Fruit fly (Drosophila melanogaster) whole organism, embryonic: ENCODE data around the gene CG9839.
A peak's percentile ranks its signal among the peaks of the same experiment; 100 is the strongest.

ENCODE experiments used
- CG10274 ChIP-seq: fragments of 200-800 bp; sonication (Bioruptor generic); optimal IDR thresholded peaks from 3 replicates; lab custom pipeline; 2017; ENCODE audit warnings: missing biosample characterization, mild to moderate bottlenecking, missing genetic modification characterization
- CG10959 ChIP-seq: fragments of 200-800 bp; sonication (Bioruptor generic); IDR thresholded peaks from 2 replicates; pipeline ENCODE4 v1.3.6; 2022; ENCODE audit warnings: missing biosample characterization, missing genetic modification characterization
- CG11085 ChIP-seq: fragments of 200-800 bp; sonication (Bioruptor generic); IDR thresholded peaks from 2 replicates; pipeline ENCODE4 v1.3.6; 2022; ENCODE audit warnings: missing biosample characterization, missing genetic modification characterization
- CG1233 ChIP-seq: fragments of 200-800 bp; sonication (Bioruptor generic); optimal IDR thresholded peaks from 4 replicates; lab custom pipeline; 2018; ENCODE audit warnings: missing biosample characterization, mild to moderate bottlenecking, missing genetic modification characterization
- CG12942 ChIP-seq: fragments of 200-800 bp; sonication (Bioruptor generic); optimal IDR thresholded peaks from 3 replicates; lab custom pipeline; 2016; ENCODE audit warnings: missing biosample characterization, missing genetic modification characterization
- CG14710 ChIP-seq: fragments of 200-800 bp; sonication (Bioruptor generic); optimal IDR thresholded peaks from 3 replicates; lab custom pipeline; 2019; ENCODE audit warnings: missing biosample characterization, mild to moderate bottlenecking, missing genetic modification characterization, moderate library complexity
- CG16779 ChIP-seq: fragments of 200-800 bp; sonication (Bioruptor generic); IDR thresholded peaks from 2 replicates; pipeline ENCODE4 v1.3.6; 2022; ENCODE audit warnings: missing biosample characterization, missing genetic modification characterization
- CG17385 ChIP-seq: fragments of 200-800 bp; sonication (Bioruptor generic); optimal IDR thresholded peaks from 3 replicates; lab custom pipeline; 2018; ENCODE audit warnings: missing biosample characterization, mild to moderate bottlenecking, missing genetic modification characterization
- CG17829 ChIP-seq: fragments of 200-800 bp; optimal IDR thresholded peaks from 2 replicates; lab custom pipeline; 2019; ENCODE audit warnings: missing biosample characterization, mild to moderate bottlenecking, missing genetic modification characterization, moderate library complexity
- CG18262 ChIP-seq: fragments of 200-800 bp; optimal IDR thresholded peaks from 3 replicates; lab custom pipeline; 2019; ENCODE audit warnings: missing biosample characterization, mild to moderate bottlenecking, missing genetic modification characterization, moderate library complexity
- CG2712 ChIP-seq: fragments of 200-800 bp; optimal IDR thresholded peaks from 3 replicates; lab custom pipeline; 2019; ENCODE audit warnings: missing biosample characterization, mild to moderate bottlenecking, missing genetic modification characterization, moderate library complexity
- CG31388 ChIP-seq: fragments of 200-800 bp; sonication (Bioruptor generic); optimal IDR thresholded peaks from 2 replicates; lab custom pipeline; 2016; ENCODE audit warnings: missing biosample characterization, missing genetic modification characterization
- CG3838 ChIP-seq: fragments of 200-800 bp; sonication (Bioruptor generic); optimal IDR thresholded peaks from 3 replicates; lab custom pipeline; 2016; ENCODE audit warnings: missing biosample characterization, missing genetic modification characterization
- CG4328 ChIP-seq: fragments of 200-800 bp; sonication (Bioruptor generic); optimal IDR thresholded peaks from 3 replicates; lab custom pipeline; 2017; ENCODE audit warnings: missing biosample characterization, missing genetic modification reagents, missing genetic modification characterization
- CG4617 ChIP-seq: fragments of 200-800 bp; sonication (Bioruptor generic); optimal IDR thresholded peaks from 3 replicates; lab custom pipeline; 2016; ENCODE audit warnings: missing biosample characterization, missing genetic modification characterization, borderline replicate concordance
- CG4730 ChIP-seq: fragments of 200-800 bp; sonication (Bioruptor generic); IDR thresholded peaks from 2 replicates; pipeline ENCODE4 v1.3.6; 2022; ENCODE audit warnings: missing biosample characterization, missing genetic modification characterization
- CG6175 ChIP-seq: fragments of 200-800 bp; sonication (Bioruptor generic); IDR thresholded peaks from 3 replicates; pipeline ENCODE4 v1.3.6; 2022; ENCODE audit warnings: missing biosample characterization, missing genetic modification characterization
- CG6791 ChIP-seq: fragments of 200-800 bp; sonication (Bioruptor generic); IDR thresholded peaks from 3 replicates; pipeline ENCODE4 v1.3.6; 2022; ENCODE audit warnings: missing biosample characterization, missing genetic modification characterization; ENCODE audit not compliant: partially characterized antibody
- CG7839 ChIP-seq: fragments of 200-800 bp; sonication (Bioruptor generic); optimal IDR thresholded peaks from 3 replicates; lab custom pipeline; 2018; ENCODE audit warnings: missing biosample characterization, mild to moderate bottlenecking, missing genetic modification characterization, moderate library complexity
- Dbx ChIP-seq: fragments of 200-800 bp; sonication (Bioruptor generic); IDR thresholded peaks from 3 replicates; pipeline ENCODE4 v1.3.6; 2022; ENCODE audit warnings: missing biosample characterization, missing genetic modification characterization
- Dfd ChIP-seq, 2 experiments: fragments of >200 bp; optimal IDR thresholded peaks; 2 replicates each; lab custom pipeline; 2017; ENCODE audit warnings: missing biosample characterization in 2 of 2, missing genetic modification characterization in 2 of 2
- Dip2 ChIP-seq: fragments of 200-800 bp; sonication (Bioruptor generic); IDR thresholded peaks from 2 replicates; pipeline ENCODE4 v1.3.6; 2022; ENCODE audit warnings: missing biosample characterization, missing genetic modification characterization
- Dll ChIP-seq: fragments of 200-800 bp; sonication (Bioruptor generic); IDR thresholded peaks from 4 replicates; pipeline ENCODE4 v1.3.6; 2022; ENCODE audit warnings: missing biosample characterization, missing genetic modification characterization; ENCODE audit not compliant: partially characterized antibody
- Dp ChIP-seq: fragments of 200-800 bp; sonication (Bioruptor generic); optimal IDR thresholded peaks from 2 replicates; lab custom pipeline; 2018; ENCODE audit warnings: missing biosample characterization, mild to moderate bottlenecking, missing genetic modification characterization, moderate library complexity
- Gsc ChIP-seq: fragments of 200-800 bp; sonication (Bioruptor generic); IDR thresholded peaks from 2 replicates; pipeline ENCODE4 v1.3.6; 2022; ENCODE audit warnings: missing biosample characterization, missing genetic modification characterization
- HLHmδ ChIP-seq: fragments of 200-800 bp; sonication (Bioruptor generic); optimal IDR thresholded peaks from 2 replicates; lab custom pipeline; 2018; ENCODE audit warnings: missing biosample characterization, mild to moderate bottlenecking, missing genetic modification characterization, moderate library complexity
- Hr39 ChIP-seq: fragments of >200 bp; optimal IDR thresholded peaks from 2 replicates; lab custom pipeline; 2017
- NC2α ChIP-seq: fragments of 200-800 bp; sonication (Bioruptor generic); optimal IDR thresholded peaks from 2 replicates; lab custom pipeline; 2016; ENCODE audit warnings: missing biosample characterization, missing genetic modification characterization
- NC2β ChIP-seq: fragments of 200-800 bp; sonication (Bioruptor generic); optimal IDR thresholded peaks from 2 replicates; lab custom pipeline; 2016; ENCODE audit warnings: missing biosample characterization, missing genetic modification characterization
- Oli ChIP-seq: fragments of 200-800 bp; sonication (Bioruptor generic); optimal IDR thresholded peaks from 2 replicates; lab custom pipeline; 2018; ENCODE audit warnings: missing biosample characterization, mild to moderate bottlenecking, missing genetic modification characterization, moderate library complexity
- Scr ChIP-seq: fragments of 200-800 bp; sonication (Bioruptor generic); IDR thresholded peaks from 2 replicates; pipeline ENCODE4 v1.3.6; 2022; ENCODE audit warnings: missing biosample characterization, missing genetic modification characterization; ENCODE audit not compliant: partially characterized antibody
- Side ChIP-seq: fragments of 200-800 bp; sonication (Bioruptor generic); optimal IDR thresholded peaks from 2 replicates; lab custom pipeline; 2016; ENCODE audit warnings: missing biosample characterization, missing genetic modification characterization
- YL-1 ChIP-seq: fragments of 200-800 bp; sonication (Bioruptor generic); optimal IDR thresholded peaks from 3 replicates; lab custom pipeline; 2017; ENCODE audit warnings: missing biosample characterization, mild to moderate bottlenecking, missing genetic modification characterization
- ci ChIP-seq: fragments of 200-800 bp; sonication (Bioruptor generic); IDR thresholded peaks from 3 replicates; pipeline ENCODE4 v1.3.6; 2022; ENCODE audit warnings: missing biosample characterization, missing genetic modification characterization
- da ChIP-seq: fragments of 200-800 bp; sonication (Bioruptor generic); optimal IDR thresholded peaks from 2 replicates; lab custom pipeline; 2016; ENCODE audit warnings: missing biosample characterization, missing genetic modification characterization
- ewg ChIP-seq: fragments of 200-800 bp; sonication (Bioruptor generic); optimal IDR thresholded peaks from 3 replicates; lab custom pipeline; 2017; ENCODE audit warnings: mild to moderate bottlenecking, missing biosample characterization, missing genetic modification reagents, missing genetic modification characterization
- fru ChIP-seq: fragments of >200 bp; optimal IDR thresholded peaks from 2 replicates; lab custom pipeline; 2017
- her ChIP-seq: fragments of 200-800 bp; sonication (Bioruptor generic); optimal IDR thresholded peaks from 2 replicates; lab custom pipeline; 2016; ENCODE audit warnings: missing biosample characterization, missing genetic modification characterization
- inv ChIP-seq: fragments of 200-800 bp; sonication (Bioruptor generic); IDR thresholded peaks from 2 replicates; pipeline ENCODE4 v1.3.6; 2022; ENCODE audit warnings: missing biosample characterization, missing genetic modification characterization; ENCODE audit not compliant: partially characterized antibody
- jing ChIP-seq: fragments of 200-800 bp; sonication (Bioruptor generic); optimal IDR thresholded peaks from 2 replicates; lab custom pipeline; 2018; ENCODE audit warnings: missing biosample characterization, mild to moderate bottlenecking, missing genetic modification characterization
- lbe ChIP-seq: fragments of 200-800 bp; sonication (Bioruptor generic); optimal IDR thresholded peaks from 2 replicates; lab custom pipeline; 2016; ENCODE audit warnings: missing biosample characterization, mild to moderate bottlenecking, missing genetic modification characterization
- lov ChIP-seq, 2 experiments: fragments of 200-800 bp in 1 of 2; fragments of >200 bp in 1 of 2; sonication (Bioruptor generic) in 1 of 2; IDR thresholded peaks in 1 of 2; optimal IDR thresholded peaks in 1 of 2; 2 replicates in 1 of 2; 3 replicates in 1 of 2; pipeline versions ENCODE4 v1.3.6 to Lab custom; 2017 to 2022; ENCODE audit warnings: missing biosample characterization in 1 of 2, missing genetic modification characterization in 1 of 2
- mld ChIP-seq: fragments of 200-800 bp; sonication (Bioruptor generic); IDR thresholded peaks from 3 replicates; pipeline ENCODE4 v1.3.6; 2022; ENCODE audit warnings: missing biosample characterization, missing genetic modification characterization; ENCODE audit not compliant: partially characterized antibody
- nom ChIP-seq: fragments of 200-800 bp; sonication (Bioruptor generic); optimal IDR thresholded peaks from 2 replicates; lab custom pipeline; 2017; ENCODE audit warnings: missing biosample characterization, missing genetic modification characterization, mild to moderate bottlenecking, moderate library complexity, missing genetic modification reagents
- org-1 ChIP-seq: fragments of 200-800 bp; sonication (Bioruptor generic); optimal IDR thresholded peaks from 2 replicates; lab custom pipeline; 2017; ENCODE audit warnings: missing biosample characterization, missing genetic modification characterization
- schlank ChIP-seq: fragments of 200-800 bp; sonication (Bioruptor generic); optimal IDR thresholded peaks from 2 replicates; lab custom pipeline; 2018; ENCODE audit warnings: missing biosample characterization, mild to moderate bottlenecking, missing genetic modification characterization
- sqz ChIP-seq: fragments of 200-800 bp; sonication (Bioruptor generic); optimal IDR thresholded peaks from 3 replicates; lab custom pipeline; 2018; ENCODE audit warnings: missing biosample characterization, mild to moderate bottlenecking, missing genetic modification characterization
- trh ChIP-seq: fragments of 200-800 bp; sonication (Bioruptor generic); optimal IDR thresholded peaks from 2 replicates; lab custom pipeline; 2016; ENCODE audit warnings: missing biosample characterization, missing genetic modification characterization
- vfl ChIP-seq: fragments of 200-800 bp; sonication (Bioruptor generic); optimal IDR thresholded peaks from 2 replicates; lab custom pipeline; 2016; ENCODE audit warnings: missing biosample characterization, missing genetic modification characterization
- zfh1 ChIP-seq: fragments of 200-800 bp; sonication (Bioruptor generic); IDR thresholded peaks from 3 replicates; pipeline ENCODE4 v1.3.6; 2022; ENCODE audit warnings: missing biosample characterization, missing genetic modification characterization

The CG9839 gene

dm6 chr3R:8823761-8824499 is 18.3 kb upstream of the CG9839 start, which contains the start of the genes IscU and CG8379 (continued):
- TF ChIP-seq mld (GFP tag; lab: Robert Waterston, UW) = no peak
- TF ChIP-seq CG12942 (GFP tag; lab: Kevin White, UChicago) = no peak
- TF ChIP-seq CG4617 (GFP tag; lab: Kevin White, UChicago) = peak; percentile 62
- TF ChIP-seq lbe (GFP tag; lab: Kevin White, UChicago) = peak; percentile 39
- TF ChIP-seq ci (GFP tag; lab: Robert Waterston, UW) = no peak
- TF ChIP-seq NC2α (GFP tag; lab: Kevin White, UChicago) = no peak
- peak; percentile 37 for TF ChIP-seq Dp (GFP tag; lab: Kevin White, UChicago)
- TF ChIP-seq da (GFP tag; lab: Kevin White, UChicago) = no peak
- TF ChIP-seq CG10274 (GFP tag; lab: Kevin White, UChicago) = no peak
- no peak for TF ChIP-seq CG17385 (GFP tag; lab: Kevin White, UChicago)
- peak; percentile 87 for TF ChIP-seq YL-1 (GFP tag; lab: Kevin White, UChicago)
- no peak for TF ChIP-seq CG10959 (GFP tag; lab: Robert Waterston, UW)
- TF ChIP-seq her (GFP tag; lab: Kevin White, UChicago) = no peak
- no peak for TF ChIP-seq Hr39
- TF ChIP-seq CG4328 (GFP tag; lab: Kevin White, UChicago) = peak; percentile 19
- TF ChIP-seq CG17829 (tag; lab: Kevin White, UChicago) = peak; percentile 53
- TF ChIP-seq CG1233 (GFP tag; lab: Kevin White, UChicago) = no peak
- TF ChIP-seq Side (GFP tag; lab: Kevin White, UChicago) = no peak
- no peak for TF ChIP-seq CG6791 (GFP tag; lab: Robert Waterston, UW)
- no peak for TF ChIP-seq jing (GFP tag; lab: Kevin White, UChicago)
- no peak for TF ChIP-seq Dip2 (GFP tag; lab: Robert Waterston, UW)
- TF ChIP-seq CG4730 (GFP tag; lab: Robert Waterston, UW) = no peak
- TF ChIP-seq CG2712 (tag; lab: Kevin White, UChicago) = peak; percentile 56
- TF ChIP-seq Dll = peak; percentile 81
- TF ChIP-seq Dfd (GFP tag; optimal IDR thresholded peaks at IDR 0.05; lab: Kevin White, UChicago) = no peak
- TF ChIP-seq CG6175 = no peak
- TF ChIP-seq ewg (GFP tag; lab: Kevin White, UChicago) = no peak
- no peak for TF ChIP-seq vfl (GFP tag; lab: Kevin White, UChicago)
- no peak for TF ChIP-seq CG11085
- no peak for TF ChIP-seq zfh1 (GFP tag; lab: Robert Waterston, UW)
- TF ChIP-seq CG31388 = no peak
- TF ChIP-seq Scr (GFP tag; lab: Robert Waterston, UW) = peak; percentile 70
- no peak for TF ChIP-seq sqz (GFP tag; lab: Kevin White, UChicago)
- TF ChIP-seq CG3838 = no peak
- no peak for TF ChIP-seq Oli (tag; lab: Kevin White, UChicago)
- no peak for TF ChIP-seq trh (GFP tag; lab: Kevin White, UChicago)
- no peak for TF ChIP-seq nom (GFP tag; lab: Kevin White, UChicago)
- TF ChIP-seq org-1 (GFP tag; lab: Kevin White, UChicago) = no peak
- no peak for TF ChIP-seq CG7839 (tag; lab: Kevin White, UChicago)
- no peak for TF ChIP-seq Gsc (GFP tag; lab: Robert Waterston, UW)
- no peak for TF ChIP-seq fru (lab: Kevin White, UChicago)
- peak; percentile 54 for TF ChIP-seq inv (GFP tag; lab: Robert Waterston, UW)
- TF ChIP-seq CG16779 = no peak
- TF ChIP-seq CG14710 (tag; lab: Kevin White, UChicago) = peak; percentile 75
- no peak for TF ChIP-seq schlank
- TF ChIP-seq HLHmδ (GFP tag; lab: Kevin White, UChicago) = no peak
- TF ChIP-seq lov (optimal IDR thresholded peaks at IDR 0.05; lab: Kevin White, UChicago) = no peak
- TF ChIP-seq lov (GFP tag; IDR thresholded peaks at IDR 0.05; lab: Robert Waterston, UW) = no peak
- no peak for TF ChIP-seq CG18262 (tag; lab: Kevin White, UChicago)
- no peak for TF ChIP-seq Dbx (GFP tag; lab: Robert Waterston, UW)
- TF ChIP-seq NC2β = no peak
